Fruit fly (Drosophila melanogaster) whole organism, embryonic: ENCODE results near the gene CG46304.

Experiments
- Atf3 ChIP-seq: fragments of 200-800 bp; sonication (Bioruptor generic); optimal IDR thresholded peaks from 3 replicates; lab custom pipeline; 2016; ENCODE audit warnings: missing biosample characterization, missing genetic modification characterization
- Awh ChIP-seq: fragments of 200-800 bp; sonication (Bioruptor generic); IDR thresholded peaks from 2 replicates; pipeline ENCODE4, ENCODE4 v1.3.6; 2022; ENCODE audit warnings: missing biosample characterization, missing genetic modification characterization
- Bdp1 ChIP-seq: fragments of 200-800 bp; sonication (Bioruptor generic); optimal IDR thresholded peaks from 3 replicates; lab custom pipeline; 2016; ENCODE audit warnings: missing biosample characterization, missing genetic modification characterization
- CG10979 ChIP-seq: fragments of 200-800 bp; sonication (Bioruptor generic); optimal IDR thresholded peaks from 2 replicates; lab custom pipeline; 2018; ENCODE audit warnings: missing biosample characterization, mild to moderate bottlenecking, missing genetic modification characterization, moderate library complexity
- CG11456 ChIP-seq: fragments of 200-800 bp; sonication (Bioruptor generic); IDR thresholded peaks from 3 replicates; pipeline ENCODE4 v1.3.6; 2022; ENCODE audit warnings: missing biosample characterization, missing genetic modification characterization
- CG12744 ChIP-seq: fragments of 200-800 bp; sonication (Bioruptor generic); optimal IDR thresholded peaks from 2 replicates; lab custom pipeline; 2016; ENCODE audit warnings: missing biosample characterization, missing genetic modification characterization
- CG13123 ChIP-seq: fragments of 200-800 bp; sonication (Bioruptor generic); optimal IDR thresholded peaks from 2 replicates; lab custom pipeline; 2016; ENCODE audit warnings: missing biosample characterization, missing genetic modification characterization
- CG13424 ChIP-seq: fragments of 200-800 bp; sonication (Bioruptor generic); optimal IDR thresholded peaks from 2 replicates; lab custom pipeline; 2019; ENCODE audit warnings: missing biosample characterization, mild to moderate bottlenecking, missing genetic modification characterization, moderate library complexity
- CG15514 ChIP-seq: fragments of 200-800 bp; sonication (Bioruptor generic); optimal IDR thresholded peaks from 3 replicates; lab custom pipeline; 2017; ENCODE audit warnings: missing biosample characterization, missing genetic modification characterization, mild to moderate bottlenecking, moderate library complexity, missing genetic modification reagents
- CG17385 ChIP-seq: fragments of 200-800 bp; sonication (Bioruptor generic); optimal IDR thresholded peaks from 3 replicates; lab custom pipeline; 2018; ENCODE audit warnings: missing biosample characterization, mild to moderate bottlenecking, missing genetic modification characterization
- CG17912 ChIP-seq: fragments of 200-800 bp; sonication (Bioruptor generic); optimal IDR thresholded peaks from 2 replicates; lab custom pipeline; 2018; ENCODE audit warnings: missing biosample characterization, mild to moderate bottlenecking, missing genetic modification characterization
- CG1832 ChIP-seq: fragments of 200-800 bp; sonication (Bioruptor generic); optimal IDR thresholded peaks from 2 replicates; lab custom pipeline; 2017; ENCODE audit warnings: missing biosample characterization, mild to moderate bottlenecking, missing genetic modification characterization, inconsistent platforms
- CG18619 ChIP-seq: fragments of 200-800 bp; sonication (Bioruptor generic); optimal IDR thresholded peaks from 3 replicates; lab custom pipeline; 2017; ENCODE audit warnings: missing biosample characterization, mild to moderate bottlenecking, missing genetic modification characterization
- CG18764 ChIP-seq: fragments of 200-800 bp; sonication (Bioruptor generic); optimal IDR thresholded peaks from 3 replicates; lab custom pipeline; 2016; ENCODE audit warnings: missing biosample characterization, missing genetic modification characterization
- CG2129 ChIP-seq: fragments of 200-800 bp; sonication (Bioruptor generic); IDR thresholded peaks from 2 replicates; pipeline ENCODE4 v1.3.6; 2022; ENCODE audit warnings: missing biosample characterization, missing genetic modification characterization; ENCODE audit not compliant: partially characterized antibody
- CG30431 ChIP-seq: fragments of 200-800 bp; sonication (Bioruptor generic); optimal IDR thresholded peaks from 2 replicates; lab custom pipeline; 2017; ENCODE audit warnings: missing biosample characterization, missing genetic modification characterization
- CG3838 ChIP-seq: fragments of 200-800 bp; sonication (Bioruptor generic); optimal IDR thresholded peaks from 3 replicates; lab custom pipeline; 2016; ENCODE audit warnings: missing biosample characterization, missing genetic modification characterization
- CG4328 ChIP-seq: fragments of 200-800 bp; sonication (Bioruptor generic); optimal IDR thresholded peaks from 3 replicates; lab custom pipeline; 2017; ENCODE audit warnings: missing biosample characterization, missing genetic modification reagents, missing genetic modification characterization
- CG4617 ChIP-seq: fragments of 200-800 bp; sonication (Bioruptor generic); optimal IDR thresholded peaks from 3 replicates; lab custom pipeline; 2016; ENCODE audit warnings: missing biosample characterization, missing genetic modification characterization, borderline replicate concordance
- CG6654 ChIP-seq: fragments of 200-800 bp; sonication (Bioruptor generic); optimal IDR thresholded peaks from 2 replicates; lab custom pipeline; 2017; ENCODE audit warnings: missing biosample characterization, mild to moderate bottlenecking, missing genetic modification characterization
- CG6791 ChIP-seq: fragments of 200-800 bp; sonication (Bioruptor generic); IDR thresholded peaks from 3 replicates; pipeline ENCODE4 v1.3.6; 2022; ENCODE audit warnings: missing biosample characterization, missing genetic modification characterization; ENCODE audit not compliant: partially characterized antibody
- CG6813 ChIP-seq: fragments of 200-800 bp; sonication (Bioruptor generic); optimal IDR thresholded peaks from 2 replicates; lab custom pipeline; 2017; ENCODE audit warnings: missing biosample characterization, missing genetic modification characterization, mild to moderate bottlenecking, moderate library complexity, missing genetic modification reagents
- CG7745 ChIP-seq: fragments of 200-800 bp; sonication (Bioruptor generic); optimal IDR thresholded peaks from 2 replicates; lab custom pipeline; 2018; ENCODE audit warnings: missing biosample characterization, mild to moderate bottlenecking, missing genetic modification characterization, moderate library complexity
- CG8359 ChIP-seq: fragments of 200-800 bp; sonication (Bioruptor generic); optimal IDR thresholded peaks from 2 replicates; lab custom pipeline; 2017; ENCODE audit warnings: missing biosample characterization, mild to moderate bottlenecking, missing genetic modification characterization, borderline replicate concordance
- CG8388 ChIP-seq: fragments of 200-800 bp; sonication (Bioruptor generic); optimal IDR thresholded peaks from 2 replicates; lab custom pipeline; 2019; ENCODE audit warnings: missing biosample characterization, mild to moderate bottlenecking, missing genetic modification characterization, moderate library complexity
- CG9437 ChIP-seq: fragments of 200-800 bp; sonication (Bioruptor generic); optimal IDR thresholded peaks from 2 replicates; lab custom pipeline; 2018; ENCODE audit warnings: missing biosample characterization, mild to moderate bottlenecking, missing genetic modification characterization
- CG9932 ChIP-seq: fragments of 200-800 bp; sonication (Bioruptor generic); IDR thresholded peaks from 2 replicates; pipeline ENCODE4 v1.3.6; 2022; ENCODE audit warnings: missing biosample characterization, missing genetic modification characterization
- Camta ChIP-seq: fragments of 200-800 bp; sonication (Bioruptor generic); optimal IDR thresholded peaks from 2 replicates; lab custom pipeline; 2016; ENCODE audit warnings: missing biosample characterization, missing genetic modification characterization
- Hmr ChIP-seq: fragments of 200-800 bp; sonication (Bioruptor generic); optimal IDR thresholded peaks from 3 replicates; lab custom pipeline; 2017; ENCODE audit warnings: mild to moderate bottlenecking, missing biosample characterization, missing genetic modification reagents, missing genetic modification characterization
- Hr78 ChIP-seq, 2 experiments: fragments of 200-800 bp in 1 of 2; fragments of >200 bp in 1 of 2; sonication (Bioruptor generic) in 1 of 2; optimal IDR thresholded peaks; 2 replicates each; lab custom pipeline; 2017 to 2019; ENCODE audit warnings: missing biosample characterization in 2 of 2, missing genetic modification characterization in 2 of 2, mild to moderate bottlenecking in 1 of 2, moderate library complexity in 1 of 2
- Neu2 ChIP-seq: fragments of 200-800 bp; sonication (Bioruptor generic); optimal IDR thresholded peaks from 3 replicates; lab custom pipeline; 2016; ENCODE audit warnings: missing biosample characterization, missing genetic modification characterization, borderline replicate concordance
- Nf-YC ChIP-seq: fragments of 200-800 bp; optimal IDR thresholded peaks from 3 replicates; lab custom pipeline; 2019; ENCODE audit warnings: missing biosample characterization, mild to moderate bottlenecking, missing genetic modification characterization, moderate library complexity
- Sox102F ChIP-seq: fragments of 200-800 bp; sonication (Bioruptor generic); optimal IDR thresholded peaks from 2 replicates; lab custom pipeline; 2018; ENCODE audit warnings: missing biosample characterization, mild to moderate bottlenecking, missing genetic modification characterization, moderate library complexity
- abd-A ChIP-seq: fragments of 200-800 bp; sonication (Bioruptor generic); optimal IDR thresholded peaks from 3 replicates; lab custom pipeline; 2019; ENCODE audit warnings: missing biosample characterization, mild to moderate bottlenecking, missing genetic modification characterization, moderate library complexity
- ac ChIP-seq: fragments of 200-800 bp; sonication (Bioruptor generic); optimal IDR thresholded peaks from 3 replicates; lab custom pipeline; 2017; ENCODE audit warnings: missing biosample characterization, mild to moderate bottlenecking, missing genetic modification characterization
- ci ChIP-seq: fragments of 200-800 bp; sonication (Bioruptor generic); IDR thresholded peaks from 3 replicates; pipeline ENCODE4 v1.3.6; 2022; ENCODE audit warnings: missing biosample characterization, missing genetic modification characterization
- crol ChIP-seq: fragments of 200-800 bp; sonication (Bioruptor generic); IDR thresholded peaks from 2 replicates; pipeline ENCODE4 v1.3.6; 2022; ENCODE audit warnings: missing biosample characterization, missing genetic modification characterization
- disco-r ChIP-seq: fragments of 200-800 bp; sonication (Bioruptor generic); optimal IDR thresholded peaks from 2 replicates; lab custom pipeline; 2016; ENCODE audit warnings: missing biosample characterization, missing genetic modification characterization
- fd96Cb ChIP-seq: fragments of 200-800 bp; sonication (Bioruptor generic); optimal IDR thresholded peaks from 2 replicates; lab custom pipeline; 2018; ENCODE audit warnings: missing biosample characterization, mild to moderate bottlenecking, missing genetic modification characterization, moderate library complexity
- gcm ChIP-seq: fragments of 200-800 bp; sonication (Bioruptor generic); optimal IDR thresholded peaks from 2 replicates; lab custom pipeline; 2019; ENCODE audit warnings: missing biosample characterization, mild to moderate bottlenecking, missing genetic modification characterization, moderate library complexity
- gcm2 ChIP-seq: fragments of 200-800 bp; sonication (Bioruptor generic); optimal IDR thresholded peaks from 2 replicates; lab custom pipeline; 2016; ENCODE audit warnings: missing biosample characterization, missing genetic modification characterization
- gro ChIP-seq: fragments of 200-800 bp; sonication (Bioruptor generic); optimal IDR thresholded peaks from 2 replicates; lab custom pipeline; 2016; ENCODE audit warnings: missing biosample characterization, missing genetic modification characterization
- hkb ChIP-seq, 2 experiments: fragments of 200-800 bp in 1 of 2; fragments of >200 bp in 1 of 2; sonication (Bioruptor generic) in 1 of 2; IDR thresholded peaks in 1 of 2; optimal IDR thresholded peaks in 1 of 2; 2 replicates each; pipeline versions ENCODE4 v1.3.6 to Lab custom; 2017 to 2022; ENCODE audit warnings: missing biosample characterization in 1 of 2, missing genetic modification characterization in 1 of 2
- nau ChIP-seq: fragments of 200-800 bp; sonication (Bioruptor generic); optimal IDR thresholded peaks from 3 replicates; lab custom pipeline; 2017; ENCODE audit warnings: missing biosample characterization, mild to moderate bottlenecking, missing genetic modification characterization, missing genetic modification reagents
- pros ChIP-seq: fragments of 200-800 bp; sonication (Bioruptor generic); optimal IDR thresholded peaks from 3 replicates; lab custom pipeline; 2019; ENCODE audit warnings: missing biosample characterization, mild to moderate bottlenecking, missing genetic modification characterization, moderate library complexity
- sima ChIP-seq: fragments of 200-800 bp; sonication (Bioruptor generic); optimal IDR thresholded peaks from 2 replicates; lab custom pipeline; 2016; ENCODE audit warnings: missing biosample characterization, missing genetic modification characterization
- zen2 ChIP-seq: fragments of 200-800 bp; sonication (Bioruptor generic); IDR thresholded peaks from 3 replicates; pipeline ENCODE4 v1.3.6; 2022; ENCODE audit warnings: missing biosample characterization, missing genetic modification characterization; ENCODE audit not compliant: partially characterized antibody

CG46304 gene

DNA sequence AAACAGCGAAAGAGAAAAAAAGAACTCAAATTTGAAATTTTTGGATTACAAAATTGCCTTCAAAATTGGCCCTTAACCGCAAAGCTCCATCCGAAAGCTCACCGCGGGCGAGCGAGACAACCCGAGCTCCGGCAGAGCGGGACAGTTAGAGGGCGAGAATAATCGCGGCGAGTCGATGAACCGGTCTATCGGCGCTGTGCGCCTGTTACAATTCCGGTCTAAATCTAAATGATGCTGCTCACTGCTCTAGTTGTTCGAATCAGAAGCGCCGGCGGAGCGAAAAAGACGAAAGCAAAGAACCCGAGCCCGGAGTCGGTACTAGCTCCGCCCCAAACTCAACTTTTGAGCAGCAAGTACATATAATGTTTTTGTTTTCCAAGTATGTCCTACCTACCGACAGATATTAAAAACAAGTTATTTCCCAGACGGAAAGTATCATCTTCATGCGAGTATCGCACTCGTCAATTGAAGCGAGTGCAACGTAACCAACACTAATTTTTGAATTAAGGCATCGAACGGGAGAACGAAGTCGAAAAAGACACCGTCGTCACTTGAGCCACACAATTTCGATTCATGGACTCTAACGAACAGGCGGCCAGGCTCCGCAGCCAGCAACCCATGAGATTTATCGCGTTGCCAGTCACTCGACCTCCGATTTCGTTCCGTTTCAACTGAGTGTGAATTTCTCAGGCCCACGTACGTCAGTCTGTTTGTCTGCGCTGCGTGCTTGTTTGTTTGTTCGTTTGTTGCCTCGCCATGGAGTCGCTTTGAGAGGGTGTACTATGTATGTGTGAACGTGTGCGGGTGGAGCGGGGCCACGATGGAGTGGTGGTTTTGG lies 1.7 kb upstream of the CG46304 start (continued):
- TF ChIP-seq CG6813 = peak; percentile 21
- TF ChIP-seq Nf-YC (tag; lab: Kevin White, UChicago) = peak; percentile 71
- TF ChIP-seq nau (GFP tag; lab: Kevin White, UChicago) = peak; percentile 56
- no peak for TF ChIP-seq CG4617 (GFP tag; lab: Kevin White, UChicago)
- no peak for TF ChIP-seq CG11456 (GFP tag; lab: Robert Waterston, UW)
- TF ChIP-seq CG1832 (GFP tag; lab: Kevin White, UChicago) = peak; percentile 98
- TF ChIP-seq Hmr = peak; percentile 79
- no peak for TF ChIP-seq fd96Cb (tag; lab: Kevin White, UChicago)
- TF ChIP-seq pros (GFP tag; lab: Kevin White, UChicago) = peak; percentile 100
- TF ChIP-seq CG7745 = peak; percentile 87
- TF ChIP-seq CG13123 (GFP tag; lab: Kevin White, UChicago) = no peak
- no peak for TF ChIP-seq CG10979
- TF ChIP-seq CG15514 (GFP tag; lab: Kevin White, UChicago) = peak; percentile 92
- no peak for TF ChIP-seq CG17912 (GFP tag; lab: Kevin White, UChicago)
- no peak for TF ChIP-seq CG2129 (GFP tag; lab: Robert Waterston, UW)
- TF ChIP-seq gcm2 (GFP tag; lab: Kevin White, UChicago) = no peak
- TF ChIP-seq ac (GFP tag; lab: Kevin White, UChicago) = no peak
- TF ChIP-seq CG17385 (GFP tag; lab: Kevin White, UChicago) = no peak
- TF ChIP-seq Awh = no peak
- TF ChIP-seq Sox102F = no peak
- no peak for TF ChIP-seq CG9437
- TF ChIP-seq Hr78 (GFP tag; optimal IDR thresholded peaks at IDR 0.05; lab: Kevin White, UChicago) = peak in 1 of 2 experiments; percentile 85
- TF ChIP-seq Neu2 (GFP tag; lab: Kevin White, UChicago) = no peak
- TF ChIP-seq zen2 (GFP tag; lab: Robert Waterston, UW) = no peak
- no peak for TF ChIP-seq CG18764
- TF ChIP-seq abd-A (tag; lab: Kevin White, UChicago) = peak; percentile 99
- TF ChIP-seq CG6791 = no peak
- TF ChIP-seq ci = no peak
- TF ChIP-seq CG8359 = no peak
- no peak for TF ChIP-seq sima (GFP tag; lab: Kevin White, UChicago)
- TF ChIP-seq crol (GFP tag; lab: Robert Waterston, UW) = no peak
- peak; percentile 10 for TF ChIP-seq gro
- no peak for TF ChIP-seq CG30431
- TF ChIP-seq CG13424 (tag; lab: Kevin White, UChicago) = no peak
- no peak for TF ChIP-seq hkb (optimal IDR thresholded peaks at IDR 0.05; lab: Kevin White, UChicago)
- no peak for TF ChIP-seq hkb (GFP tag; IDR thresholded peaks at IDR 0.05; lab: Robert Waterston, UW)
- peak; percentile 99 for TF ChIP-seq CG3838 (GFP tag; lab: Kevin White, UChicago)
- no peak for TF ChIP-seq Atf3
- no peak for TF ChIP-seq CG8388 (GFP tag; lab: Kevin White, UChicago)
- no peak for TF ChIP-seq CG6654 (GFP tag; lab: Kevin White, UChicago)
- TF ChIP-seq CG4328 (GFP tag; lab: Kevin White, UChicago) = peak; percentile 8
- TF ChIP-seq gcm (GFP tag; lab: Kevin White, UChicago) = no peak
- TF ChIP-seq CG9932 (GFP tag; lab: Robert Waterston, UW) = no peak
- TF ChIP-seq Bdp1 (GFP tag; lab: Kevin White, UChicago) = no peak
- no peak for TF ChIP-seq CG12744
- TF ChIP-seq disco-r (GFP tag; lab: Kevin White, UChicago) = no peak
- TF ChIP-seq Camta (GFP tag; lab: Kevin White, UChicago) = no peak
- no peak for TF ChIP-seq CG18619
